Worm (Caenorhabditis elegans) whole organism, midembryonic: ENCODE data around the gene tag-281.

ENCODE experiments used
- flt-1 ChIP-seq: fragments of 200-800 bp; sonication (Bioruptor generic); IDR thresholded peaks from 2 replicates; pipeline ENCODE4 v1.3.6; 2022; ENCODE audit warnings: missing genetic modification characterization, missing compliant biosample characterization
- klf-2 ChIP-seq: fragments of 200-800 bp; sonication (Bioruptor generic); conservative IDR thresholded peaks from 2 replicates; pipeline ENCODE4 v1.3.6; 2022; ENCODE audit warnings: missing genetic modification reagents, missing genetic modification characterization, missing compliant biosample characterization
- tab-1 ChIP-seq: fragments of 200-800 bp; sonication (Bioruptor generic); IDR thresholded peaks from 2 replicates; pipeline ENCODE4 v1.3.6; 2022; ENCODE audit warnings: missing genetic modification characterization, missing compliant biosample characterization

ce11 chrII:12506511-12506910, 47.0 kb downstream of the tag-281 start:
- TF ChIP-seq flt-1 (GFP tag; lab: Robert Waterston, UW), result no peak
- TF ChIP-seq tab-1, result no peak
- no peak for TF ChIP-seq klf-2 (GFP tag; lab: Robert Waterston, UW)
